Worm (Caenorhabditis elegans): ENCODE data around the gene K12H6.2.

K12H6.2 gene

ce11 chrII:2827859-2828403 lies 12.6 kb upstream of the K12H6.2 start, which contains the start of gene K12H6.8:
Gene K12H6.8 (plus strand): TSS chrII:2827896.
- peak; percentile 45 for TF ChIP-seq sdz-12 (GFP tag; optimal IDR thresholded peaks at IDR 0.05)
- no peak for TF ChIP-seq ceh-28 (tag; optimal IDR thresholded peaks at IDR 0.05)
- TF ChIP-seq duxl-1 (tag; optimal IDR thresholded peaks at IDR 0.05; ENCODE audit: poor library complexity): peak; percentile 21
- peak; percentile 72 for TF ChIP-seq set-16 (GFP tag; IDR thresholded peaks at IDR 0.05)

DNA sequence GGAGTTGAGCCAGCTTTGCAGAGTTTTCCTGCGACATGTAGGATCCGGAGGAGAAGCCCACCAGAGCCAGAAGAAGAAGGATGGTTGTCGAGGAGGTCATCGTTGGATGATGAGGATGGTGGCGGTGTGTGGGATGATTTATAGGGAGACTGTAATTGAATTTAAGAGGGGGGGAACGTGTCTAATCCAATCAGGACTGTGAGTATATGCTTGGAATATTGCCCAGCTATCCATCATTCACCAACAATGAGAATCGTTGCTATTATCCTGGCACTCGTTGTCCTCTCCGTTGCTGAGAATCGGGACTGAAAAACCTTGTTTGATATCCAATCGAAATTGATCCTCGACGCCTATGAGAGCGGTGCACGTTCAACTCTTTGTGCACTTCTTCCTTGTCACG lies 10.7 kb upstream of the K12H6.2 start, which contains the start of gene K12H6.5:
Gene K12H6.5, minus strand, starts transcription at position 101 of the 400 bp plus-strand sequence.
- no peak for TF ChIP-seq unc-62 (GFP tag; optimal IDR thresholded peaks at IDR 0.05 in 1 of 2)
- TF ChIP-seq unc-62 (tag; optimal IDR thresholded peaks at IDR 0.05): no peak
- TF ChIP-seq nhr-102 (tag; optimal IDR thresholded peaks at IDR 0.05): no peak
- no peak for TF ChIP-seq daf-8 (GFP tag; IDR thresholded peaks at IDR 0.05)
- TF ChIP-seq ceh-62 (tag; optimal IDR thresholded peaks at IDR 0.05): no peak
- TF ChIP-seq lin-39 (tag; optimal IDR thresholded peaks at IDR 0.05): no peak
- no peak for TF ChIP-seq ces-1 (GFP tag; optimal IDR thresholded peaks at IDR 0.05)

- TF ChIP-seq nhr-48 (tag; optimal IDR thresholded peaks at IDR 0.05) (no peak), nhr-25 (tag; optimal IDR thresholded peaks at IDR 0.05; ENCODE audit: borderline replicate concordance, insufficient read depth) (no peak), lsy-2 (tag; optimal IDR thresholded peaks at IDR 0.05) (no peak), php-3 (GFP tag; IDR thresholded peaks at IDR 0.05) (no peak)
Measured at ce11 chrII:2824169-2824568, 8.8 kb upstream of the K12H6.2 start, which contains the start of the genes K12H6.4 and K12H6.9. Gene K12H6.4 (minus strand): TSS chrII:2824269. Gene K12H6.9 (plus strand): TSS chrII:2824404.

- no peak for TF ChIP-seq D1046.2 (GFP tag; IDR thresholded peaks at IDR 0.05)
- no peak for TF ChIP-seq sdz-12 (GFP tag; optimal IDR thresholded peaks at IDR 0.05)
- no peak for TF ChIP-seq spr-3 (GFP tag; optimal IDR thresholded peaks at IDR 0.05)
- TF ChIP-seq hmg-1.1 (GFP tag; IDR thresholded peaks at IDR 0.05): no peak
- TF ChIP-seq rbr-2 (tag; optimal IDR thresholded peaks at IDR 0.05): no peak
- no peak for TF ChIP-seq nhr-10 (tag; optimal IDR thresholded peaks at IDR 0.05)
- no peak for TF ChIP-seq dmd-9 (GFP tag; IDR thresholded peaks at IDR 0.05)
- TF ChIP-seq tag-97 (GFP tag; IDR thresholded peaks at IDR 0.05): no peak
Measured at ce11 chrII:2822435-2822920, 7.1 kb upstream of the K12H6.2 start, which contains the start of the genes fut-4 and K12H6.10. Gene fut-4 (minus strand): TSS chrII:2822535. Gene K12H6.10 (plus strand): TSS chrII:2822870.

- no peak for TF ChIP-seq daf-12 (tag; optimal IDR thresholded peaks at IDR 0.05)
- TF ChIP-seq ceh-44 (GFP tag; IDR thresholded peaks at IDR 0.05): no peak
- no peak for TF ChIP-seq egl-27 (tag; optimal IDR thresholded peaks at IDR 0.05)
- no peak for TF ChIP-seq nhr-111 (GFP tag; optimal IDR thresholded peaks at IDR 0.05)
- TF ChIP-seq R02D3.7 (tag; optimal IDR thresholded peaks at IDR 0.05): no peak
- TF ChIP-seq ZK546.5 (tag; optimal IDR thresholded peaks at IDR 0.05): no peak
- TF ChIP-seq ZK337.2 (GFP tag; IDR thresholded peaks at IDR 0.05): no peak
- no peak for TF ChIP-seq php-3 (GFP tag; IDR thresholded peaks at IDR 0.05)
- no peak for TF ChIP-seq snpc-4 (tag; optimal IDR thresholded peaks at IDR 0.05)
- no peak for TF ChIP-seq pqm-1 (tag; optimal IDR thresholded peaks at IDR 0.05)
- TF ChIP-seq nhr-41 (GFP tag; IDR thresholded peaks at IDR 0.05): no peak
- no peak for TF ChIP-seq lir-3 (tag; optimal IDR thresholded peaks at IDR 0.05)
- TF ChIP-seq D1046.2 (GFP tag; IDR thresholded peaks at IDR 0.05): no peak
- TF ChIP-seq Y75B8A.6 (GFP tag; IDR thresholded peaks at IDR 0.05): no peak
- no peak for TF ChIP-seq duxl-1 (tag; optimal IDR thresholded peaks at IDR 0.05; ENCODE audit: poor library complexity)
- no peak for TF ChIP-seq nhr-25 (tag; optimal IDR thresholded peaks at IDR 0.05; ENCODE audit: borderline replicate concordance, insufficient read depth)
- no peak for TF ChIP-seq F44E2.7 (GFP tag; IDR thresholded peaks at IDR 0.05)
- no peak for TF ChIP-seq unc-62 (GFP tag; optimal IDR thresholded peaks at IDR 0.05 in 1 of 2)
- TF ChIP-seq unc-62 (tag; optimal IDR thresholded peaks at IDR 0.05): no peak
- TF ChIP-seq daf-16 (GFP tag; optimal IDR thresholded peaks at IDR 0.05): no peak
- TF ChIP-seq daf-16 (tag; optimal IDR thresholded peaks at IDR 0.05): no peak
Measured at ce11 chrII:2816676-2817075, 1.3 kb upstream of the K12H6.2 start, which contains the start of gene set-13. Gene set-13 (plus strand): TSS chrII:2816976.
